Fruit fly (Drosophila melanogaster) whole organism, embryonic: ENCODE data around the gene Srpk79D.
A peak's percentile ranks its signal among the peaks of the same experiment; 100 is the strongest.

Experiments used
- Antp ChIP-seq: fragments of 200-800 bp; sonication (Bioruptor generic); optimal IDR thresholded peaks from 3 replicates; lab custom pipeline; 2016; ENCODE audit warnings: missing biosample characterization, missing genetic modification characterization
- Blimp-1 ChIP-seq: fragments of 200-800 bp; sonication (Bioruptor generic); optimal IDR thresholded peaks from 3 replicates; lab custom pipeline; 2018; ENCODE audit warnings: missing biosample characterization, missing genetic modification characterization, mild to moderate bottlenecking, moderate library complexity, missing genetic modification reagents
- CG10431 ChIP-seq: fragments of 200-800 bp; sonication (Bioruptor generic); optimal IDR thresholded peaks from 3 replicates; lab custom pipeline; 2018; ENCODE audit warnings: missing biosample characterization, mild to moderate bottlenecking, missing genetic modification characterization
- CG10654 ChIP-seq: fragments of 200-800 bp; sonication (Bioruptor generic); optimal IDR thresholded peaks from 2 replicates; lab custom pipeline; 2016; ENCODE audit warnings: missing biosample characterization, missing genetic modification characterization
- CG11247 ChIP-seq: fragments of 200-800 bp; sonication (Bioruptor generic); IDR thresholded peaks from 2 replicates; pipeline ENCODE4 v1.3.6; 2022; ENCODE audit warnings: missing biosample characterization, missing genetic modification characterization
- CG11695 ChIP-seq: fragments of 200-800 bp; sonication (Bioruptor generic); IDR thresholded peaks from 3 replicates; pipeline ENCODE4 v1.3.6; 2022; ENCODE audit warnings: missing biosample characterization, missing genetic modification characterization
- CG14441 ChIP-seq: fragments of 200-800 bp; sonication (Bioruptor generic); IDR thresholded peaks from 2 replicates; pipeline ENCODE4 v1.3.6; 2022; ENCODE audit warnings: missing biosample characterization, missing genetic modification characterization
- CG17829 ChIP-seq: fragments of 200-800 bp; optimal IDR thresholded peaks from 2 replicates; lab custom pipeline; 2019; ENCODE audit warnings: missing biosample characterization, mild to moderate bottlenecking, missing genetic modification characterization, moderate library complexity
- CG18619 ChIP-seq: fragments of 200-800 bp; sonication (Bioruptor generic); optimal IDR thresholded peaks from 3 replicates; lab custom pipeline; 2017; ENCODE audit warnings: missing biosample characterization, mild to moderate bottlenecking, missing genetic modification characterization
- CG31441 ChIP-seq: fragments of 200-800 bp; sonication (Bioruptor generic); IDR thresholded peaks from 2 replicates; pipeline ENCODE4 v1.3.6; 2022; ENCODE audit warnings: missing biosample characterization, missing genetic modification characterization
- CG32532 ChIP-seq: fragments of 200-800 bp; sonication (Bioruptor generic); IDR thresholded peaks from 2 replicates; pipeline ENCODE4 v1.3.6; 2022; ENCODE audit warnings: missing biosample characterization, missing genetic modification characterization
- CG3838 ChIP-seq: fragments of 200-800 bp; sonication (Bioruptor generic); optimal IDR thresholded peaks from 3 replicates; lab custom pipeline; 2016; ENCODE audit warnings: missing biosample characterization, missing genetic modification characterization
- CG4282 ChIP-seq: fragments of 200-800 bp; sonication (Bioruptor generic); optimal IDR thresholded peaks from 2 replicates; lab custom pipeline; 2016; ENCODE audit warnings: missing biosample characterization, missing genetic modification characterization
- CG6175 ChIP-seq: fragments of 200-800 bp; sonication (Bioruptor generic); IDR thresholded peaks from 3 replicates; pipeline ENCODE4 v1.3.6; 2022; ENCODE audit warnings: missing biosample characterization, missing genetic modification characterization
- CG7357 ChIP-seq: fragments of 200-800 bp; sonication (Bioruptor generic); IDR thresholded peaks from 3 replicates; pipeline ENCODE4 v1.3.6; 2022; ENCODE audit warnings: missing biosample characterization, missing genetic modification characterization
- CG7556 ChIP-seq: fragments of 200-800 bp; sonication (Bioruptor generic); optimal IDR thresholded peaks from 2 replicates; lab custom pipeline; 2017; ENCODE audit warnings: missing biosample characterization, mild to moderate bottlenecking, missing genetic modification characterization
- CG7839 ChIP-seq: fragments of 200-800 bp; sonication (Bioruptor generic); optimal IDR thresholded peaks from 3 replicates; lab custom pipeline; 2018; ENCODE audit warnings: missing biosample characterization, mild to moderate bottlenecking, missing genetic modification characterization, moderate library complexity
- CG8944 ChIP-seq: fragments of 200-800 bp; sonication (Bioruptor generic); optimal IDR thresholded peaks from 3 replicates; lab custom pipeline; 2016; ENCODE audit warnings: missing biosample characterization, missing genetic modification characterization
- CkIIα-i1 ChIP-seq: fragments of 200-800 bp; sonication (Bioruptor generic); IDR thresholded peaks from 2 replicates; pipeline ENCODE4 v1.3.6; 2022; ENCODE audit warnings: missing biosample characterization, missing genetic modification characterization
- Dad ChIP-seq: fragments of 200-800 bp; sonication (Bioruptor generic); optimal IDR thresholded peaks from 3 replicates; lab custom pipeline; 2016; ENCODE audit warnings: missing biosample characterization, missing genetic modification characterization
- Elba2 ChIP-seq: fragments of 200-800 bp; sonication (Bioruptor generic); optimal IDR thresholded peaks from 3 replicates; lab custom pipeline; 2016; ENCODE audit warnings: missing biosample characterization, missing genetic modification characterization
- Gug ChIP-seq: fragments of 200-800 bp; sonication (Bioruptor generic); IDR thresholded peaks from 4 replicates; pipeline ENCODE4 v1.3.6; 2022; ENCODE audit warnings: missing biosample characterization, missing genetic modification characterization
- H15 ChIP-seq: fragments of 200-800 bp; sonication (Bioruptor generic); IDR thresholded peaks from 3 replicates; pipeline ENCODE4 v1.3.6; 2022; ENCODE audit warnings: missing biosample characterization, missing genetic modification characterization
- Hr78 ChIP-seq, 2 experiments: fragments of 200-800 bp in 1 of 2; fragments of >200 bp in 1 of 2; sonication (Bioruptor generic) in 1 of 2; optimal IDR thresholded peaks; 2 replicates each; lab custom pipeline; 2017 to 2019; ENCODE audit warnings: missing biosample characterization in 2 of 2, missing genetic modification characterization in 2 of 2, mild to moderate bottlenecking in 1 of 2, moderate library complexity in 1 of 2
- Kr ChIP-seq: fragments of 200-800 bp; sonication (Bioruptor generic); optimal IDR thresholded peaks from 2 replicates; lab custom pipeline; 2017; ENCODE audit warnings: missing biosample characterization, mild to moderate bottlenecking, missing genetic modification characterization
- NFAT ChIP-seq: fragments of 200-800 bp; sonication (Bioruptor generic); IDR thresholded peaks from 2 replicates; pipeline ENCODE4 v1.3.6; 2022; ENCODE audit warnings: missing biosample characterization, missing genetic modification characterization
- Ptx1 ChIP-seq: fragments of 200-800 bp; sonication (Bioruptor generic); IDR thresholded peaks from 2 replicates; pipeline ENCODE4 v1.3.6; 2022; ENCODE audit warnings: missing biosample characterization, missing genetic modification characterization
- Xrp1 ChIP-seq: fragments of 200-800 bp; sonication (Bioruptor generic); IDR thresholded peaks from 2 replicates; pipeline ENCODE4 v1.3.6; 2022; ENCODE audit warnings: missing biosample characterization, missing genetic modification characterization
- bab2 ChIP-seq: fragments of 200-800 bp; sonication (Bioruptor generic); optimal IDR thresholded peaks from 2 replicates; lab custom pipeline; 2016; ENCODE audit warnings: missing biosample characterization, missing genetic modification characterization
- br ChIP-seq: fragments of >200 bp; optimal IDR thresholded peaks from 2 replicates; lab custom pipeline; 2017
- btn ChIP-seq: fragments of 200-800 bp; sonication (Bioruptor generic); optimal IDR thresholded peaks from 2 replicates; lab custom pipeline; 2016; ENCODE audit warnings: missing biosample characterization, missing genetic modification characterization
- cas ChIP-seq: fragments of 200-800 bp; sonication (Bioruptor generic); IDR thresholded peaks from 2 replicates; pipeline ENCODE4 v1.3.6; 2022; ENCODE audit warnings: missing biosample characterization, missing genetic modification characterization
- cato ChIP-seq: fragments of 200-800 bp; sonication (Bioruptor generic); optimal IDR thresholded peaks from 2 replicates; lab custom pipeline; 2016; ENCODE audit warnings: missing biosample characterization, missing genetic modification characterization, borderline replicate concordance
- caup ChIP-seq: fragments of 200-800 bp; sonication (Bioruptor generic); optimal IDR thresholded peaks from 3 replicates; lab custom pipeline; 2017; ENCODE audit warnings: missing biosample characterization, mild to moderate bottlenecking, missing genetic modification characterization, moderate library complexity; ENCODE audit not compliant: severe bottlenecking
- dimm ChIP-seq: fragments of 200-800 bp; sonication (Bioruptor generic); IDR thresholded peaks from 2 replicates; pipeline ENCODE4 v1.3.6; 2022; ENCODE audit warnings: missing biosample characterization, missing genetic modification characterization
- dysf ChIP-seq: fragments of 200-800 bp; sonication (Bioruptor generic); IDR thresholded peaks from 3 replicates; pipeline ENCODE4 v1.3.6; 2022; ENCODE audit warnings: missing biosample characterization, missing genetic modification characterization
- eve ChIP-seq, 2 experiments: fragments of >200 bp; optimal IDR thresholded peaks; 2 replicates each; lab custom pipeline; 2017; ENCODE audit warnings: missing biosample characterization in 2 of 2, missing genetic modification characterization in 2 of 2
- gcm ChIP-seq: fragments of 200-800 bp; sonication (Bioruptor generic); optimal IDR thresholded peaks from 2 replicates; lab custom pipeline; 2019; ENCODE audit warnings: missing biosample characterization, mild to moderate bottlenecking, missing genetic modification characterization, moderate library complexity
- gro ChIP-seq: fragments of 200-800 bp; sonication (Bioruptor generic); optimal IDR thresholded peaks from 2 replicates; lab custom pipeline; 2016; ENCODE audit warnings: missing biosample characterization, missing genetic modification characterization
- jing ChIP-seq: fragments of 200-800 bp; sonication (Bioruptor generic); optimal IDR thresholded peaks from 2 replicates; lab custom pipeline; 2018; ENCODE audit warnings: missing biosample characterization, mild to moderate bottlenecking, missing genetic modification characterization
- kah ChIP-seq: fragments of 200-800 bp; sonication (Bioruptor generic); optimal IDR thresholded peaks from 2 replicates; lab custom pipeline; 2018; ENCODE audit warnings: missing biosample characterization, mild to moderate bottlenecking, missing genetic modification characterization
- lov ChIP-seq, 2 experiments: fragments of 200-800 bp in 1 of 2; fragments of >200 bp in 1 of 2; sonication (Bioruptor generic) in 1 of 2; IDR thresholded peaks in 1 of 2; optimal IDR thresholded peaks in 1 of 2; 2 replicates in 1 of 2; 3 replicates in 1 of 2; pipeline versions ENCODE4 v1.3.6 to Lab custom; 2017 to 2022; ENCODE audit warnings: missing biosample characterization in 1 of 2, missing genetic modification characterization in 1 of 2
- luna ChIP-seq: fragments of 200-800 bp; sonication (Bioruptor generic); optimal IDR thresholded peaks from 2 replicates; lab custom pipeline; 2016; ENCODE audit warnings: missing biosample characterization, missing genetic modification characterization
- odd ChIP-seq: fragments of 200-800 bp; sonication (Bioruptor generic); optimal IDR thresholded peaks from 2 replicates; lab custom pipeline; 2017; ENCODE audit warnings: missing biosample characterization, mild to moderate bottlenecking, missing genetic modification characterization
- run ChIP-seq: fragments of 200-800 bp; sonication (Bioruptor generic); optimal IDR thresholded peaks from 3 replicates; lab custom pipeline; 2018; ENCODE audit warnings: missing biosample characterization, mild to moderate bottlenecking, missing genetic modification characterization
- sens-2 ChIP-seq: fragments of 200-800 bp; sonication (Bioruptor generic); IDR thresholded peaks from 2 replicates; pipeline ENCODE4 v1.3.6; 2022; ENCODE audit warnings: missing biosample characterization, missing genetic modification characterization
- seq ChIP-seq: fragments of 200-800 bp; sonication (Bioruptor generic); IDR thresholded peaks from 2 replicates; pipeline ENCODE4 v1.3.6; 2022; ENCODE audit warnings: missing biosample characterization, missing genetic modification characterization
- sisA ChIP-seq: fragments of 200-800 bp; sonication (Bioruptor generic); IDR thresholded peaks from 2 replicates; pipeline ENCODE4 v1.3.6; 2022; ENCODE audit warnings: missing biosample characterization, missing genetic modification characterization
- tap ChIP-seq: fragments of 200-800 bp; optimal IDR thresholded peaks from 3 replicates; lab custom pipeline; 2019; ENCODE audit warnings: missing biosample characterization, mild to moderate bottlenecking, missing genetic modification characterization, moderate library complexity
- vfl ChIP-seq: fragments of 200-800 bp; sonication (Bioruptor generic); optimal IDR thresholded peaks from 2 replicates; lab custom pipeline; 2016; ENCODE audit warnings: missing biosample characterization, missing genetic modification characterization
- vvl ChIP-seq: fragments of 200-800 bp; sonication (Bioruptor generic); IDR thresholded peaks from 2 replicates; pipeline ENCODE4 v1.3.6; 2022; ENCODE audit warnings: missing biosample characterization, missing genetic modification characterization
- wek ChIP-seq: fragments of 200-800 bp; sonication (Bioruptor generic); optimal IDR thresholded peaks from 3 replicates; lab custom pipeline; 2018; ENCODE audit warnings: missing biosample characterization, mild to moderate bottlenecking, missing genetic modification characterization, moderate library complexity
- wor ChIP-seq: fragments of 200-800 bp; sonication (Bioruptor generic); IDR thresholded peaks from 2 replicates; pipeline ENCODE4 v1.3.6; 2022; ENCODE audit warnings: missing biosample characterization, missing genetic modification characterization

Srpk79D gene

dm6 chr3L:22266535-22266934, 7.2 kb upstream of the Srpk79D start, which contains the start of gene CG11523 (continued):
- TF ChIP-seq sisA (GFP tag; lab: Robert Waterston, UW) = no peak
- no peak for TF ChIP-seq caup (GFP tag; lab: Kevin White, UChicago)
- no peak for TF ChIP-seq Dad
- TF ChIP-seq CG18619 (GFP tag; lab: Kevin White, UChicago) = no peak
- peak; percentile 26; the same call in 1 of the 2 replicates for TF ChIP-seq NFAT
- TF ChIP-seq luna (GFP tag; lab: Kevin White, UChicago) = no peak
- no peak for TF ChIP-seq vvl (GFP tag; lab: Robert Waterston, UW)
- TF ChIP-seq CG10431 (GFP tag; lab: Kevin White, UChicago) = no peak
- no peak for TF ChIP-seq Hr78 (GFP tag; optimal IDR thresholded peaks at IDR 0.05; lab: Kevin White, UChicago)
- TF ChIP-seq gro = peak; percentile 31
- TF ChIP-seq bab2 = no peak
- no peak for TF ChIP-seq Antp (GFP tag; lab: Kevin White, UChicago)
- TF ChIP-seq wek = no peak
- TF ChIP-seq Kr = no peak
- no peak for TF ChIP-seq dimm (GFP tag; lab: Robert Waterston, UW)
- TF ChIP-seq CG10654 (GFP tag; lab: Kevin White, UChicago) = no peak
- no peak for TF ChIP-seq CG7357 (GFP tag; lab: Robert Waterston, UW)
- no peak for TF ChIP-seq vfl (GFP tag; lab: Kevin White, UChicago)
- peak; percentile 49 for TF ChIP-seq CG17829
- TF ChIP-seq CG32532 (GFP tag; lab: Robert Waterston, UW) = 0 out of 2 replicates have a peak, but pooled peaks have one; percentile 24
- TF ChIP-seq eve (GFP tag; optimal IDR thresholded peaks at IDR 0.05; lab: Kevin White, UChicago) = no peak
- no peak for TF ChIP-seq CG7556 (GFP tag; lab: Kevin White, UChicago)
- no peak for TF ChIP-seq CG8944 (GFP tag; lab: Kevin White, UChicago)
- no peak for TF ChIP-seq CG6175 (GFP tag; lab: Robert Waterston, UW)
- TF ChIP-seq Elba2 (GFP tag; lab: Kevin White, UChicago) = no peak
- TF ChIP-seq btn (GFP tag; lab: Kevin White, UChicago) = no peak
- TF ChIP-seq cato = no peak
- TF ChIP-seq kah (GFP tag; lab: Kevin White, UChicago) = no peak
- no peak for TF ChIP-seq br (lab: Kevin White, UChicago)
- TF ChIP-seq Blimp-1 = no peak
- no peak for TF ChIP-seq wor
- 0 out of 2 replicates have a peak, but pooled peaks have one; percentile 23 for TF ChIP-seq CG14441
- TF ChIP-seq CG31441 = 0 out of 2 replicates have a peak, but pooled peaks have one; percentile 14
- TF ChIP-seq tap (tag; lab: Kevin White, UChicago) = no peak
- TF ChIP-seq CG4282 = no peak
- TF ChIP-seq lov (optimal IDR thresholded peaks at IDR 0.05; lab: Kevin White, UChicago) = no peak
- no peak for TF ChIP-seq lov (GFP tag; IDR thresholded peaks at IDR 0.05; lab: Robert Waterston, UW)
- no peak for TF ChIP-seq Xrp1 (GFP tag; lab: Robert Waterston, UW)
- TF ChIP-seq odd (GFP tag; lab: Kevin White, UChicago) = no peak
- TF ChIP-seq CG3838 (GFP tag; lab: Kevin White, UChicago) = no peak
- TF ChIP-seq CG11247 (GFP tag; lab: Robert Waterston, UW) = peak; percentile 11; the same call in 1 of the 2 replicates
- no peak for TF ChIP-seq H15 (GFP tag; lab: Robert Waterston, UW)
- no peak for TF ChIP-seq gcm (GFP tag; lab: Kevin White, UChicago)
- no peak for TF ChIP-seq CG7839 (tag; lab: Kevin White, UChicago)
- TF ChIP-seq Ptx1 = no peak
- no peak for TF ChIP-seq jing (GFP tag; lab: Kevin White, UChicago)
- no peak for TF ChIP-seq CG11695 (GFP tag; lab: Robert Waterston, UW)
- TF ChIP-seq seq = no peak
- no peak for TF ChIP-seq dysf (GFP tag; lab: Robert Waterston, UW)
- no peak for TF ChIP-seq CkIIα-i1 (GFP tag; lab: Robert Waterston, UW)
- no peak for TF ChIP-seq cas (GFP tag; lab: Robert Waterston, UW)
- no peak for TF ChIP-seq Gug
- TF ChIP-seq run (tag; lab: Kevin White, UChicago) = no peak
- no peak for TF ChIP-seq sens-2 (GFP tag; lab: Robert Waterston, UW)
